Fruit fly (Drosophila melanogaster): ENCODE results near the gene hzg.

The hzg gene

dm6 chr3L:15956448-15957010 is 48.0 kb downstream of the hzg start, which contains the start of gene elgi:
elgi (plus strand) TSS chr3L:15956550.
- TF ChIP-seq CG12605 (GFP tag; IDR thresholded peaks at IDR 0.05): no peak
- peak; percentile 35 for TF ChIP-seq CG34367 (tag; optimal IDR thresholded peaks at IDR 0.05)
- peak; percentile 13; the same call in 1 of the 2 replicates for TF ChIP-seq Ets98B (GFP tag; IDR thresholded peaks at IDR 0.05)
- peak; percentile 45 for TF ChIP-seq CG15710 (tag; optimal IDR thresholded peaks at IDR 0.05)
- peak; percentile 29 for TF ChIP-seq gl (tag; optimal IDR thresholded peaks at IDR 0.05)
- TF ChIP-seq EcR (GFP tag; optimal IDR thresholded peaks at IDR 0.05): peak; percentile 14
- no peak for TF ChIP-seq fd96Ca (GFP tag; IDR thresholded peaks at IDR 0.05)
- no peak for TF ChIP-seq CG9948 (tag; optimal IDR thresholded peaks at IDR 0.05)
- peak; percentile 52 for TF ChIP-seq Snoo (tag; optimal IDR thresholded peaks at IDR 0.05)
- TF ChIP-seq rn (GFP tag; IDR thresholded peaks at IDR 0.05): no peak
- TF ChIP-seq Pif1B (GFP tag; optimal IDR thresholded peaks at IDR 0.05): peak; percentile 64
- TF ChIP-seq CG17806 (tag; optimal IDR thresholded peaks at IDR 0.05): peak; percentile 2
- TF ChIP-seq CG8301 (tag; optimal IDR thresholded peaks at IDR 0.05): peak; percentile 22

- TF ChIP-seq rn (GFP tag; IDR thresholded peaks at IDR 0.05) (no peak), D1 (tag; optimal IDR thresholded peaks at IDR 0.05) (peak; percentile 73), CG15710 (tag; optimal IDR thresholded peaks at IDR 0.05) (no peak), EcR (GFP tag; optimal IDR thresholded peaks at IDR 0.05) (no peak), CG34367 (tag; optimal IDR thresholded peaks at IDR 0.05) (no peak)
Measured at dm6 chr3L:15954784-15955427, 49.6 kb downstream of the hzg start, which contains the start of the genes Pka-C3 and GXIVsPLA2. Pka-C3 (minus strand) TSS chr3L:15954797. GXIVsPLA2 (plus strand) TSS chr3L:15955096.

- no peak for TF ChIP-seq D1 (tag; optimal IDR thresholded peaks at IDR 0.05)
- no peak for TF ChIP-seq CG32121 (GFP tag; IDR thresholded peaks at IDR 0.05)
- no peak for TF ChIP-seq fd96Ca (GFP tag; IDR thresholded peaks at IDR 0.05)
- no peak for TF ChIP-seq Snoo (tag; optimal IDR thresholded peaks at IDR 0.05)
- TF ChIP-seq Pif1B (GFP tag; optimal IDR thresholded peaks at IDR 0.05): no peak
- TF ChIP-seq CG12605 (GFP tag; IDR thresholded peaks at IDR 0.05): no peak
- TF ChIP-seq CG4496 (GFP tag; IDR thresholded peaks at IDR 0.05): no peak
- TF ChIP-seq CG15710 (tag; optimal IDR thresholded peaks at IDR 0.05): no peak
- no peak for TF ChIP-seq Ets98B (GFP tag; IDR thresholded peaks at IDR 0.05)
- no peak for TF ChIP-seq CG14655 (GFP tag; optimal IDR thresholded peaks at IDR 0.05)
- TF ChIP-seq CG17806 (tag; optimal IDR thresholded peaks at IDR 0.05): no peak
- TF ChIP-seq CG13204 (GFP tag; optimal IDR thresholded peaks at IDR 0.05): no peak
- no peak for TF ChIP-seq CG9948 (tag; optimal IDR thresholded peaks at IDR 0.05)
- no peak for TF ChIP-seq Pif1A (GFP tag; optimal IDR thresholded peaks at IDR 0.05)
- no peak for TF ChIP-seq CG34367 (tag; optimal IDR thresholded peaks at IDR 0.05)
- no peak for TF ChIP-seq CG8301 (tag; optimal IDR thresholded peaks at IDR 0.05)
- no peak for TF ChIP-seq rn (GFP tag; IDR thresholded peaks at IDR 0.05)
- no peak for TF ChIP-seq gl (tag; optimal IDR thresholded peaks at IDR 0.05)
- TF ChIP-seq CG10348 (GFP tag; IDR thresholded peaks at IDR 0.05): no peak
Measured at dm6 chr3L:15953892-15954291, 50.6 kb downstream of the hzg start.

- peak; percentile 28 for TF ChIP-seq EcR (GFP tag; optimal IDR thresholded peaks at IDR 0.05)
- TF ChIP-seq CG4496 (GFP tag; IDR thresholded peaks at IDR 0.05): peak; percentile 75
- no peak for TF ChIP-seq CG9948 (tag; optimal IDR thresholded peaks at IDR 0.05)
- TF ChIP-seq CG14655 (GFP tag; optimal IDR thresholded peaks at IDR 0.05): no peak
- TF ChIP-seq CG34367 (tag; optimal IDR thresholded peaks at IDR 0.05): no peak
- TF ChIP-seq D1 (tag; optimal IDR thresholded peaks at IDR 0.05): no peak
- TF ChIP-seq Pif1B (GFP tag; optimal IDR thresholded peaks at IDR 0.05): no peak
- peak; percentile 45; the same call in 1 of the 2 replicates for TF ChIP-seq CG12605 (GFP tag; IDR thresholded peaks at IDR 0.05)
- TF ChIP-seq Ets98B (GFP tag; IDR thresholded peaks at IDR 0.05): no peak; the same call in 1 of the 2 replicates
- peak; percentile 56 for TF ChIP-seq CG32121 (GFP tag; IDR thresholded peaks at IDR 0.05)
- 0 out of 2 replicates have a peak, but pooled peaks have one; percentile 13 for TF ChIP-seq CG10348 (GFP tag; IDR thresholded peaks at IDR 0.05)
- TF ChIP-seq CG13204 (GFP tag; optimal IDR thresholded peaks at IDR 0.05): peak; percentile 75
Measured at dm6 chr3L:15952909-15953308, 51.6 kb downstream of the hzg start.

- TF ChIP-seq fd96Ca (GFP tag; IDR thresholded peaks at IDR 0.05) (peak; percentile 13; the same call in 1 of the 3 replicates), CG14655 (GFP tag; optimal IDR thresholded peaks at IDR 0.05) (no peak)
Measured at dm6 chr3L:15952287-15952686, 52.2 kb downstream of the hzg start.

Measured in whole organism, pupa.